Worm (Caenorhabditis elegans): ENCODE measurements around the gene nas-7.

The nas-7 gene

ce11 chrII:7393922-7394689 is 8.4 kb downstream of the nas-7 start (continued):
- TF ChIP-seq nhr-120 (GFP tag; IDR thresholded peaks at IDR 0.05) (no peak), B0336.3 (GFP tag; IDR thresholded peaks at IDR 0.05) (no peak), F39B2.1 (GFP tag; IDR thresholded peaks at IDR 0.05) (no peak), F33H1.4 (GFP tag; IDR thresholded peaks at IDR 0.05) (peak; percentile 85), ceh-100 (GFP tag; IDR thresholded peaks at IDR 0.05) (no peak), nhr-80 (tag; optimal IDR thresholded peaks at IDR 0.05) (no peak), snpc-3.4 (tag; optimal IDR thresholded peaks at IDR 0.05) (peak; percentile 42), let-607 (tag; optimal IDR thresholded peaks at IDR 0.05) (no peak), F55B11.4 (tag; optimal IDR thresholded peaks at IDR 0.05; ENCODE audit: borderline replicate concordance, insufficient read depth) (no peak), hrde-1 (tag; optimal IDR thresholded peaks at IDR 0.05; ENCODE audit: borderline replicate concordance) (no peak), unc-130 (GFP tag; optimal IDR thresholded peaks at IDR 0.05) (no peak), nfya-2 (GFP tag; IDR thresholded peaks at IDR 0.05) (no peak), attf-5 (GFP tag; optimal IDR thresholded peaks at IDR 0.05) (no peak), lin-26 (GFP tag; IDR thresholded peaks at IDR 0.05) (0 out of 2 replicates have a peak, but pooled peaks have one; percentile 20), die-1 (tag; optimal IDR thresholded peaks at IDR 0.05) (no peak), B0019.2 (GFP tag; conservative IDR thresholded peaks at IDR 0.05) (no peak), ZK185.1 (tag; optimal IDR thresholded peaks at IDR 0.05; ENCODE audit: poor library complexity, severe bottlenecking) (no peak), F57A8.1 (GFP tag; optimal IDR thresholded peaks at IDR 0.05) (no peak), sea-2 (GFP tag; IDR thresholded peaks at IDR 0.05) (no peak), T26A5.8 (tag; optimal IDR thresholded peaks at IDR 0.05) (no peak), cebp-1 (GFP tag; IDR thresholded peaks at IDR 0.05) (no peak), cebp-1 (tag; optimal IDR thresholded peaks at IDR 0.05) (peak; percentile 3), bed-1 (GFP tag; IDR thresholded peaks at IDR 0.05) (no peak), Y53G8AR.9 (GFP tag; conservative IDR thresholded peaks at IDR 0.05) (no peak), lag-1 (GFP tag; IDR thresholded peaks at IDR 0.05) (no peak), ama-1 (optimal IDR thresholded peaks at IDR 0.05) (peak; percentile 21), ama-1 (GFP tag; optimal IDR thresholded peaks at IDR 0.05) (no peak), Y53F4B.3 (GFP tag; IDR thresholded peaks at IDR 0.05) (no peak), Y95B8A.8 (GFP tag; IDR thresholded peaks at IDR 0.05) (no peak), ccch-3 (GFP tag; optimal IDR thresholded peaks at IDR 0.05) (no peak), akir-1 (GFP tag; optimal IDR thresholded peaks at IDR 0.05) (no peak), egrh-3 (GFP tag; IDR thresholded peaks at IDR 0.05) (no peak), lsy-27 (tag; optimal IDR thresholded peaks at IDR 0.05; ENCODE audit: borderline replicate concordance, insufficient read depth) (no peak), somi-1 (GFP tag; optimal IDR thresholded peaks at IDR 0.05) (no peak), sptf-2 (GFP tag; optimal IDR thresholded peaks at IDR 0.05) (no peak), F52B5.7 (tag; optimal IDR thresholded peaks at IDR 0.05) (no peak)

- TF ChIP-seq zim-3 (tag; optimal IDR thresholded peaks at IDR 0.05) (no peak), dox-1 (GFP tag; IDR thresholded peaks at IDR 0.05) (peak; percentile 22; the same call in 1 of the 2 replicates), F49E8.2 (tag; optimal IDR thresholded peaks at IDR 0.05; ENCODE audit: insufficient read depth) (no peak), tlf-1 (GFP tag; optimal IDR thresholded peaks at IDR 0.05) (no peak), mes-4 (tag; optimal IDR thresholded peaks at IDR 0.05) (no peak)
Observed at ce11 chrII:7393393-7393792, 9.1 kb downstream of the nas-7 start.
